Fruit fly (Drosophila melanogaster) whole organism, wandering third instar larva: ENCODE results near the gene CG7227.

ENCODE experiments used
- Abd-B ChIP-seq: fragments of >200 bp; optimal IDR thresholded peaks from 2 replicates; lab custom pipeline; 2017; ENCODE audit warnings: missing biosample characterization, missing genetic modification characterization
- CG32264 ChIP-seq: fragments of 200-800 bp; sonication (Bioruptor generic); optimal IDR thresholded peaks from 2 replicates; lab custom pipeline; 2016; ENCODE audit warnings: missing biosample characterization, missing genetic modification characterization
- CG9705 ChIP-seq: fragments of 200-800 bp; sonication (Bioruptor generic); optimal IDR thresholded peaks from 2 replicates; lab custom pipeline; 2018; ENCODE audit warnings: missing biosample characterization, mild to moderate bottlenecking, missing genetic modification characterization
- CrebA ChIP-seq: fragments of 200-800 bp; sonication (Bioruptor generic); optimal IDR thresholded peaks from 2 replicates; lab custom pipeline; 2016; ENCODE audit warnings: missing biosample characterization, mild to moderate bottlenecking, missing genetic modification characterization, borderline replicate concordance
- Dfd ChIP-seq: fragments of >200 bp; optimal IDR thresholded peaks from 2 replicates; lab custom pipeline; 2017; ENCODE audit warnings: missing biosample characterization, missing genetic modification characterization
- Dif ChIP-seq: fragments of 200-275, 200-300 bp; sonication (Bioruptor generic); optimal IDR thresholded peaks from 2 replicates; lab custom pipeline; 2018; ENCODE audit warnings: missing biosample characterization, missing genetic modification characterization; ENCODE audit not compliant: partially characterized antibody
- GATAd ChIP-seq: sonication (Bioruptor generic); optimal IDR thresholded peaks from 2 replicates; lab custom pipeline; 2016; ENCODE audit warnings: missing biosample characterization, missing genetic modification characterization
- HLH106 ChIP-seq: fragments of 200-800 bp; optimal IDR thresholded peaks from 3 replicates; lab custom pipeline; 2019; ENCODE audit warnings: missing biosample characterization, mild to moderate bottlenecking, missing genetic modification characterization, moderate library complexity
- Hnf4 ChIP-seq: fragments of 200-800 bp; sonication (Bioruptor generic); optimal IDR thresholded peaks from 2 replicates; lab custom pipeline; 2016; ENCODE audit warnings: missing biosample characterization, mild to moderate bottlenecking, missing genetic modification characterization
- Hr78 ChIP-seq: fragments of >200 bp; optimal IDR thresholded peaks from 2 replicates; lab custom pipeline; 2017; ENCODE audit warnings: missing biosample characterization, missing genetic modification characterization
- Hr83 ChIP-seq: fragments of 200-300 bp; sonication (Bioruptor generic); optimal IDR thresholded peaks from 2 replicates; lab custom pipeline; 2016; ENCODE audit warnings: missing biosample characterization, mild to moderate bottlenecking, missing genetic modification characterization, moderate library complexity; ENCODE audit not compliant: poor library complexity, severe bottlenecking
- Jra ChIP-seq: sonication (Bioruptor generic); optimal IDR thresholded peaks from 2 replicates; lab custom pipeline; 2016; ENCODE audit warnings: missing biosample characterization, missing genetic modification characterization
- Mio ChIP-seq: sonication (Bioruptor generic); optimal IDR thresholded peaks from 2 replicates; lab custom pipeline; 2016; ENCODE audit warnings: missing biosample characterization, missing genetic modification characterization
- Myc ChIP-seq: fragments of >200 bp; optimal IDR thresholded peaks from 2 replicates; lab custom pipeline; 2017
- N ChIP-seq: fragments of >200 bp; optimal IDR thresholded peaks from 2 replicates; lab custom pipeline; 2018; ENCODE audit warnings: missing biosample characterization, missing external identifiers, missing genetic modification characterization
- OdsH ChIP-seq: fragments of 200-800 bp; sonication (Bioruptor generic); optimal IDR thresholded peaks from 2 replicates; lab custom pipeline; 2016; ENCODE audit warnings: missing biosample characterization, mild to moderate bottlenecking, missing genetic modification characterization
- Rel ChIP-seq, 2 experiments: fragments of 200-800 bp; sonication (Bioruptor generic) in 1 of 2; optimal IDR thresholded peaks; 2 replicates in 1 of 2; 3 replicates in 1 of 2; lab custom pipeline; 2016 to 2019; ENCODE audit warnings: mild to moderate bottlenecking in 2 of 2, missing biosample characterization in 2 of 2, missing genetic modification characterization in 2 of 2, moderate library complexity in 1 of 2
- Sp1 ChIP-seq: fragments of 200-800 bp; sonication (Bioruptor generic); optimal IDR thresholded peaks from 3 replicates; lab custom pipeline; 2019; ENCODE audit warnings: missing biosample characterization, mild to moderate bottlenecking, missing genetic modification characterization, moderate library complexity
- Vsx2 ChIP-seq: fragments of 200-300, 225-300 bp; sonication (Bioruptor generic); optimal IDR thresholded peaks from 2 replicates; lab custom pipeline; 2018; ENCODE audit warnings: missing biosample characterization, missing genetic modification characterization; ENCODE audit not compliant: partially characterized antibody
- br ChIP-seq: fragments of 200-800 bp; sonication (Bioruptor generic); optimal IDR thresholded peaks from 2 replicates; lab custom pipeline; 2016; ENCODE audit warnings: missing biosample characterization, missing genetic modification characterization
- brk ChIP-seq: fragments of 200-800 bp; sonication (Bioruptor generic); optimal IDR thresholded peaks from 2 replicates; lab custom pipeline; 2016; ENCODE audit warnings: missing biosample characterization, mild to moderate bottlenecking, missing genetic modification characterization
- dl ChIP-seq, 2 experiments: fragments of 175-275, 200-275 bp in 1 of 2; fragments of 200-275 bp in 1 of 2; sonication (Bioruptor generic); optimal IDR thresholded peaks; lab custom pipeline; 2018; ENCODE audit warnings: mild to moderate bottlenecking in 2 of 2, missing biosample characterization in 2 of 2, missing genetic modification characterization in 2 of 2, moderate library complexity in 2 of 2; ENCODE audit not compliant: partially characterized antibody in 2 of 2, insufficient read depth in 1 of 2
- dmrt93B ChIP-seq: fragments of 200-800 bp; sonication (Bioruptor generic); optimal IDR thresholded peaks from 2 replicates; lab custom pipeline; 2018; ENCODE audit warnings: missing biosample characterization, mild to moderate bottlenecking, missing genetic modification characterization
- dsf ChIP-seq: sonication (Bioruptor generic); optimal IDR thresholded peaks from 2 replicates; lab custom pipeline; 2016; ENCODE audit warnings: missing biosample characterization, missing genetic modification characterization, borderline replicate concordance
- foxo ChIP-seq, 2 experiments: fragments of 200-800 bp; sonication (Bioruptor generic); optimal IDR thresholded peaks; 2 replicates in 1 of 2; 3 replicates in 1 of 2; lab custom pipeline; 2016 to 2017; ENCODE audit warnings: missing biosample characterization in 2 of 2, missing genetic modification characterization in 2 of 2
- h ChIP-seq: fragments of 200-800 bp; sonication (Bioruptor generic); optimal IDR thresholded peaks from 3 replicates; lab custom pipeline; 2016; ENCODE audit warnings: missing biosample characterization, mild to moderate bottlenecking, missing genetic modification characterization
- jim ChIP-seq: fragments of 175-275, 200-325 bp; sonication (Bioruptor generic); optimal IDR thresholded peaks from 2 replicates; lab custom pipeline; 2016; ENCODE audit warnings: missing biosample characterization, mild to moderate bottlenecking, missing genetic modification characterization
- lola ChIP-seq: fragments of >200 bp; optimal IDR thresholded peaks from 2 replicates; lab custom pipeline; 2017; ENCODE audit warnings: missing biosample characterization, missing genetic modification characterization
- psq ChIP-seq: fragments of 200-800 bp; sonication (Bioruptor generic); optimal IDR thresholded peaks from 3 replicates; lab custom pipeline; 2017; ENCODE audit warnings: missing biosample characterization, mild to moderate bottlenecking, missing genetic modification characterization, moderate library complexity
- rgr ChIP-seq: fragments of 200-800 bp; sonication (Bioruptor generic); optimal IDR thresholded peaks from 3 replicates; lab custom pipeline; 2016; ENCODE audit warnings: missing biosample characterization, mild to moderate bottlenecking, missing genetic modification characterization
- sage ChIP-seq: fragments of 200-800 bp; sonication (Bioruptor generic); optimal IDR thresholded peaks from 2 replicates; lab custom pipeline; 2016; ENCODE audit warnings: missing biosample characterization, mild to moderate bottlenecking, missing genetic modification characterization
- sv ChIP-seq: fragments of 200-800 bp; sonication (Bioruptor generic); optimal IDR thresholded peaks from 3 replicates; lab custom pipeline; 2016; ENCODE audit warnings: missing biosample characterization, missing genetic modification characterization
- tai ChIP-seq: sonication (Bioruptor generic); optimal IDR thresholded peaks from 2 replicates; lab custom pipeline; 2016; ENCODE audit warnings: missing biosample characterization, missing genetic modification characterization
- usp ChIP-seq: fragments of >200 bp; optimal IDR thresholded peaks from 2 replicates; lab custom pipeline; 2017; ENCODE audit warnings: missing biosample characterization, missing genetic modification characterization
- woc ChIP-seq: sonication (Bioruptor generic); optimal IDR thresholded peaks from 2 replicates; lab custom pipeline; 2016; ENCODE audit warnings: missing biosample characterization, mild to moderate bottlenecking, missing genetic modification characterization

Gene CG7227

DNA sequence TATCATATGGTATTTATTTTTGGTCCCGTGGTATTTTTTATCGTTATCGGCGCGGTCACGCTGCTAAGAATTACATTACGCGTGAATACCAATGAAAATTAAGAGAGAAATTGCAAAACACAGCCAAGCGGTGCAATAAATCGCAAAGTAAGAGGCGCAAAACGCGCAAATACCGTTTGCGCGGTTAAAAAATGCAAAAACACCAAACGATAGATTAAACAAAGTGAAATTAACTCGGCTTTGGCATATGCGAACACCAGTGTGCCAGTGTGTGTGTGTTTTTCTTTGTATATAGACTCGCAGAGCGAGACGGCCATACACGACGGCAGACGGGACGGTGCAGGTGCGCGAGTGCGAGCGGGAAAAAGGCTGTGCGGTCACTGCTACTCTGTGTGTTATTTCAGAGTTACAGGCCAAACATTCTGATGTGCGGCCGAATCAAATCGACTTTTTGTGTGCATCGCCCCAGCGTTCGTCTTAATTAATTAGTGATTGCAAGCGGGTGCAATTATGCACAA lies 32.8 kb upstream of the CG7227 start, which contains the start of gene Cka:
Cka (plus strand) TSS at position 29 of the 518 bp plus-strand sequence.
- TF ChIP-seq sage = no peak
- TF ChIP-seq Abd-B (GFP tag; lab: Kevin White, UChicago) = no peak
- TF ChIP-seq GATAd (GFP tag; lab: Kevin White, UChicago) = no peak
- peak; percentile 54 for TF ChIP-seq lola
- TF ChIP-seq rgr (GFP tag; lab: Kevin White, UChicago) = no peak
- TF ChIP-seq h (GFP tag; lab: Kevin White, UChicago) = peak; percentile 23
- TF ChIP-seq CG9705 (GFP tag; lab: Kevin White, UChicago) = no peak
- TF ChIP-seq N (GFP tag; lab: Kevin White, UChicago) = peak; percentile 35
- no peak for TF ChIP-seq Vsx2 (GFP tag; lab: Kevin White, UChicago)
- TF ChIP-seq CrebA (GFP tag; lab: Kevin White, UChicago) = no peak
- TF ChIP-seq Mio (GFP tag; lab: Kevin White, UChicago) = no peak
- TF ChIP-seq Rel (GFP tag; optimal IDR thresholded peaks at IDR 0.05; lab: Kevin White, UChicago) = no peak
- peak; percentile 72 for TF ChIP-seq Rel (tag; optimal IDR thresholded peaks at IDR 0.05; lab: Kevin White, UChicago)
- no peak for TF ChIP-seq dsf
- no peak for TF ChIP-seq Jra (GFP tag; lab: Kevin White, UChicago)
- no peak for TF ChIP-seq jim (GFP tag; lab: Kevin White, UChicago)
- TF ChIP-seq foxo (GFP tag; optimal IDR thresholded peaks at IDR 0.05; lab: Kevin White, UChicago) = no peak
- TF ChIP-seq Sp1 = peak; percentile 43
- no peak for TF ChIP-seq usp
- TF ChIP-seq Dif (GFP tag; lab: Kevin White, UChicago) = peak; percentile 62
- TF ChIP-seq HLH106 (tag; lab: Kevin White, UChicago) = no peak
- no peak for TF ChIP-seq CG32264 (GFP tag; lab: Kevin White, UChicago)
- TF ChIP-seq dmrt93B (GFP tag; lab: Kevin White, UChicago) = no peak
- no peak for TF ChIP-seq psq
- TF ChIP-seq Myc (lab: Kevin White, UChicago) = no peak
- TF ChIP-seq Hr78 (GFP tag; lab: Kevin White, UChicago) = no peak

DNA sequence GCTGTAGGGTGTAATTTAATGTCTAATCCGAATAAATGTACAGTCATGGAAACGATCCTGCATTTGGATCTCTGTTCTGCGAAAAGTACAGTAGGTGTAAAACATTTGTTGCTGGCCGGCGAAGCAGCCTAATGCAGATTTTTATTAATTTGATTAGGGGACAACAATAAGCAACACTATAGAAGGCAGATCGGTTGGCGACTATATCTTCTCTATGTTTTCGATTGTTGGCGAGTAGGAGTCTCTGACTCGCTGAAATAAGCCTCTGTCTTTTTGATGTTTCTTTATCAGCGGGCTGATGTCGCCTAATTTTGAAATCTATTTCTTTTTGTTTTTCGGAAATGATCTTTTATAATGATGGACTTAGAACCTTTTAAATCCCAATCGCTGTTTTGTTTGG lies 32.2 kb upstream of the CG7227 start:
- TF ChIP-seq Dfd (GFP tag; lab: Kevin White, UChicago) (no peak), usp (no peak), brk (no peak), Mio (GFP tag; lab: Kevin White, UChicago) (no peak), Hr78 (GFP tag; lab: Kevin White, UChicago) (no peak), Dif (GFP tag; lab: Kevin White, UChicago) (no peak), dmrt93B (GFP tag; lab: Kevin White, UChicago) (no peak), HLH106 (tag; lab: Kevin White, UChicago) (no peak), CrebA (GFP tag; lab: Kevin White, UChicago) (no peak), tai (GFP tag; lab: Kevin White, UChicago) (no peak), jim (GFP tag; lab: Kevin White, UChicago) (no peak), br (GFP tag; lab: Kevin White, UChicago) (no peak), GATAd (GFP tag; lab: Kevin White, UChicago) (no peak), OdsH (no peak), h (GFP tag; lab: Kevin White, UChicago) (no peak)

DNA sequence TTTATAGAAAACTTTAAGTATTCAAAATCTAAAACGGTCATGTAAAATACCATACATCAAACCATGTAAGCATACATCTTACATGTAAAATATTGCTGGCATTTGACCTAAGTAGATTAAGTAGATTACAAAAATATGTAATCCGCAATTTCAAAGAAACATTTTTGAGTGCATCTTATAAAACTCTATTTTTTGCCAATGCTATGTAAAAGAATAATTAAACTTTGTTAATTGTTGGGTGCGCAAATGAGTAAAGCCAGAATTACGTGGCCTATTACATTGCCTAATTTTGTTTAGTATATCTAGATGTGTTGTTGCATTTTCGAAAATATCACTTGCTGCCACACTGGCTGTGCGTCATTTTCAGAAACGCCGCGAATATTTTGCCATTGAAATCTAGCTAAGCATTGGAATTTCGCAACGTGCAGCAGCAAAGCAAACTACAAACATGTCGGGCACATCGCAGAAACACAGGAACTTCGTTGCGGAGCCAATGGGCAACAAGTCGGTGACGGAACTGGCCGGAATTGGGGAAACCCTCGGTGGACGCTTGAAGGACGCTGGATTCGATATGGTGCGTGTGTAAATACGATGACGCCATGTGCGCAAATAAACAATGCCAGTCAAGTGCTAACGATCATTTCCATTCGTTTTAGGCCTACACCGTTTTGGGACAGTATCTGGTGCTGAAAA lies 31.4 kb upstream of the CG7227 start, which contains the start of gene baf:
baf (plus strand) TSS at position 303 of the 693 bp plus-strand sequence.
- TF ChIP-seq brk (no peak), woc (no peak), CrebA (GFP tag; lab: Kevin White, UChicago) (no peak), Rel (GFP tag; optimal IDR thresholded peaks at IDR 0.05; lab: Kevin White, UChicago) (no peak), Rel (tag; optimal IDR thresholded peaks at IDR 0.05; lab: Kevin White, UChicago) (peak; percentile 42), Vsx2 (GFP tag; lab: Kevin White, UChicago) (no peak)

DNA sequence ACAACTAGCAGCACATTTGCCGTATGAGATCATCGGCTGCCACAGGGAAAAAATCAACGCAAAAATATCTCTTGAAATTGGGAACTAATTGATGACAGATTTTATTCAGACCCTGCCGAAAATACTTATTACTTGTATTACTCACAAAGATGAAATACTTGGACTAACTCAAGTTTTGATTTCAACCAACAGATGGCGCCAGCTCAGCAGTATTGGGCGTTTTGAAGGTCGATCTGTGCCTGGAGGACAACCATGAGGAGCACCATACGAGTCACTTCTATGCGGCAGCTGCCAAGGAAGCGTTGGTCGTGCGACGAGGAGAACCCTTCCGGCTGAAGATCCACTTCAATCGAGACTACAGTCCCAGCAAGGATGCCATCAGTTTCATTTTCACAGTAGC lies 26.4 kb upstream of the CG7227 start:
- TF ChIP-seq sage (no peak), lola (no peak), sv (GFP tag; lab: Kevin White, UChicago) (no peak), N (GFP tag; lab: Kevin White, UChicago) (no peak), dl (GFP tag; optimal IDR thresholded peaks at IDR 0.05; lab: Kevin White, UChicago; ENCODE audit: insufficient read depth in 1 of 2, partially characterized antibody in 2 of 2) (no peak), Dfd (GFP tag; lab: Kevin White, UChicago) (no peak), Sp1 (no peak), Hnf4 (GFP tag; lab: Kevin White, UChicago) (no peak), Dif (GFP tag; lab: Kevin White, UChicago) (no peak), jim (GFP tag; lab: Kevin White, UChicago) (no peak), woc (no peak), brk (no peak), Jra (GFP tag; lab: Kevin White, UChicago) (no peak), Abd-B (GFP tag; lab: Kevin White, UChicago) (no peak), Hr83 (GFP tag; lab: Kevin White, UChicago) (no peak), foxo (GFP tag; optimal IDR thresholded peaks at IDR 0.05; lab: Kevin White, UChicago) (no peak), dsf (no peak), CrebA (GFP tag; lab: Kevin White, UChicago) (no peak), CG9705 (GFP tag; lab: Kevin White, UChicago) (no peak)
